Worm (Caenorhabditis elegans): ENCODE data around the gene C01G6.2.

The C01G6.2 gene

DNA sequence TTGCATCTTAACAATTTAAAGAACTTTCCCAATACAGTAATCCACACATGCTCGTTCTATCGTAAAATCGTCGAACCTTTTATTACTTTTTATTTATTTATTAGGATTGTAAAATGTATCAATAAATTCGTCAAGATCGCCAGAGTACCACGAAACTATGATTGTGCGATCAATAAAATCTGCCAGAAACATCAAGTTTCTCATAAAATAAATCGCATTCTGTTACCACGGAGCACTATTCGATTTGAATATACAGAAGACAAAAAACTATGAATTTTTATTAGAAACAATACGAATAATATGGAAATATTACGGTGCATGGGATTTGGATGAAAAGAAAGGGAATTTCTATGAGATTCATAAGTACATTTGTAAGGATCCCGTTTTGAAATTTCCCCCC is at the start of gene C01G6.2:
Gene C01G6.2, plus strand, starts transcription at position 301 of the 400 bp plus-strand sequence.
- TF ChIP-seq snpc-4 (tag; optimal IDR thresholded peaks at IDR 0.05) (no peak), C34F6.9 (tag; optimal IDR thresholded peaks at IDR 0.05) (no peak), fos-1 (tag; optimal IDR thresholded peaks at IDR 0.05) (no peak), ama-1 (optimal IDR thresholded peaks at IDR 0.05) (no peak), nhr-129 (tag; optimal IDR thresholded peaks at IDR 0.05) (no peak), mdl-1 (tag; optimal IDR thresholded peaks at IDR 0.05) (no peak), nhr-237 (tag; optimal IDR thresholded peaks at IDR 0.05) (no peak), ceh-16 (tag; optimal IDR thresholded peaks at IDR 0.05) (no peak), unc-39 (tag; optimal IDR thresholded peaks at IDR 0.05) (no peak)

DNA sequence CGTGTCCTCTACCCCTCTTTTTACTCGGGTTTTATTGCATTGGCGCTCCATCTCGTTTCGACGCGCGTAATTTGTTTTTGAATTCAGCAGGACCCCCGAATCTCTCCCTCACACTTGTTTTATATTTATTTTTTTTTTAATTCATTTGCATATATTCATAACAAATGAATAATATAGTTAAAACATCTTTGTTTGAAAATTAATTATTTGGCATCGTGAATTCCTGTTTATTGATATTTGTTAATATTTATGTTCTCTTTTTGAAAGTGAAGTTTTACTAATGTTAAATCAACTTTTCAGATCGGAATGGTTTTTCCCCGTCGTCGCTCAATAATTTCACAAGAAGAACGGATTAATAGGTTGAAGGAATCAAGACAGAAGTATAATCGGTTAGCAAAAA is 43.9 kb upstream of the C01G6.2 start, which contains the start of gene ZK1067.3:
Gene ZK1067.3, plus strand, starts transcription at position 301 of the 400 bp plus-strand sequence.
- no peak for TF ChIP-seq nhr-237 (tag; optimal IDR thresholded peaks at IDR 0.05)
- no peak for TF ChIP-seq nhr-10 (tag; optimal IDR thresholded peaks at IDR 0.05)

DNA sequence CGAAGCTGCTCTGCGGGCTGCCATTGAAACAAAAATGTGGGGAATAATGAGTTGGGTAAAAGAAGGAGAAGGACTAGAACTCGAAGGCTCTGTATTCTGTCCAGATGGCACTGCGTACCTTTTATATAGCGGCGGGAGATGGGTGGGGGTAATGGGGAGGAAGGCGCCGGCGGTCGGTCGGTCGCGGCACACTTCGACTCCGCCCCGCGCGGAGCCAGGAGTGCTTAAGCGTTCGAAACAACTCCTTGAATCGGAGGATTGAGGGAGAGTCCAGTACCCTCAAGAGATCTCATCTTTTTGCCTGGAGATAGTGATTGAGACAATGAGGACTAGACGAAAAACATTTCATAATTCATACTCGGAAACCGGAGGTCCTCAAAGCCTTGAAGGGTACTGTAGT is 39.7 kb upstream of the C01G6.2 start, which contains the start of gene abu-14:
Gene abu-14, minus strand, starts transcription at position 81 of the 400 bp plus-strand sequence.
- TF ChIP-seq ztf-1 (GFP tag; conservative IDR thresholded peaks at IDR 0.05) (no peak), nhr-25 (tag; optimal IDR thresholded peaks at IDR 0.05) (no peak), lin-11 (tag; optimal IDR thresholded peaks at IDR 0.05) (no peak), nhr-11 (tag; optimal IDR thresholded peaks at IDR 0.05) (no peak), nhr-23 (tag; optimal IDR thresholded peaks at IDR 0.05) (no peak), mdl-1 (tag; optimal IDR thresholded peaks at IDR 0.05) (no peak), skn-1 (tag; optimal IDR thresholded peaks at IDR 0.05) (no peak), lsy-2 (tag; optimal IDR thresholded peaks at IDR 0.05) (no peak), aly-2 (tag; optimal IDR thresholded peaks at IDR 0.05) (no peak), ztf-4 (tag; optimal IDR thresholded peaks at IDR 0.05) (no peak), egl-27 (tag; optimal IDR thresholded peaks at IDR 0.05) (no peak), ztf-11 (tag; optimal IDR thresholded peaks at IDR 0.05) (no peak), lin-13 (GFP tag; optimal IDR thresholded peaks at IDR 0.05) (no peak)

DNA sequence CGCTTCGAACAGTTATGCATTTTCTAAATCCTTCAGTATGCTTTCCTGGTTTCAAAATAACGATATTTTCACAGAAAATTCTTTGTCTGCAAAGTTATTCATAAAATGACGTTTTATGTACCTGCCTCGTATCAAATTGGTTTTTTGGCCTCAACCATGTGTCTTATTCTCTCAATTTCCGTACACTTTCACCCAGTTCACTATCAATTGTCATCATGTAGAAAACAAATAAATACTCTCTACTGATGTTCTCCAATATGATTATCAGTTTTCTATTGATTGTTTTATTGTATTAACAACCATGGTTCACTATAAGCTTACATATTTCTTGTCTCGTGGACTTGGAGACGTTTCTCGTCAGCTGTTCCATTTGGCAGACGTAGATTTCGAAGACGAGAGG is 35.6 kb upstream of the C01G6.2 start, which contains the start of gene gst-13:
Gene gst-13, plus strand, starts transcription at position 218 of the 400 bp plus-strand sequence.
- no peak for TF ChIP-seq ztf-11 (tag; optimal IDR thresholded peaks at IDR 0.05)
- no peak for TF ChIP-seq lin-39 (tag; optimal IDR thresholded peaks at IDR 0.05)
- peak; percentile 24 for TF ChIP-seq egl-27 (tag; optimal IDR thresholded peaks at IDR 0.05)
- TF ChIP-seq skn-1 (tag; optimal IDR thresholded peaks at IDR 0.05), result peak; percentile 97
- peak; percentile 71 for TF ChIP-seq sma-9 (GFP tag; optimal IDR thresholded peaks at IDR 0.05)
- no peak for TF ChIP-seq sma-9 (tag; optimal IDR thresholded peaks at IDR 0.05)
- peak; percentile 45 for TF ChIP-seq gmeb-1 (tag; optimal IDR thresholded peaks at IDR 0.05)
- peak; percentile 46 for TF ChIP-seq crh-2 (tag; optimal IDR thresholded peaks at IDR 0.05)
- TF ChIP-seq unc-55 (GFP tag; optimal IDR thresholded peaks at IDR 0.05), result no peak
- TF ChIP-seq mab-5 (tag; optimal IDR thresholded peaks at IDR 0.05), result no peak
- peak; percentile 93 for TF ChIP-seq fos-1 (tag; optimal IDR thresholded peaks at IDR 0.05)

DNA sequence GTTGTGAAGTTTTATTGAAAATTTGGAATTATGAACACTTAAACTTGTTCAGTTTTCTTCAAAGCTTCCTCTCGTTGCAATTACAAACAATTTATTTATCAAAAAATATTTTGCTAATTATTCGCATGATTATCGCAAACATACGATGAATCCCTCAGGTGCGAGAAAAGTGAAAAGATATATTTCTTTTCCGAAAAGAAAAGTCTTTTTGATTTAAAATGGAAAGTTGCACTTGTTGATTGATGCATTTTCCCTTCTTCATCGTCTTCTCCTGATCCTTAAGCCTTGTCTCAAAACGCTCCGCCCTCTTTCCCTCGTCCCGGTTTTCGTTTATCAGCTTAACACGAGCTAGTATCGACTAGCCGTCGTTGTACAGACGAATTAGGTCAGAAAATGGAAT is 34.4 kb upstream of the C01G6.2 start:
- TF ChIP-seq blmp-1 (tag; optimal IDR thresholded peaks at IDR 0.05; ENCODE audit: insufficient read depth) (peak; percentile 93), alr-1 (tag; optimal IDR thresholded peaks at IDR 0.05) (no peak), nhr-21 (tag; optimal IDR thresholded peaks at IDR 0.05) (peak; percentile 7)

DNA sequence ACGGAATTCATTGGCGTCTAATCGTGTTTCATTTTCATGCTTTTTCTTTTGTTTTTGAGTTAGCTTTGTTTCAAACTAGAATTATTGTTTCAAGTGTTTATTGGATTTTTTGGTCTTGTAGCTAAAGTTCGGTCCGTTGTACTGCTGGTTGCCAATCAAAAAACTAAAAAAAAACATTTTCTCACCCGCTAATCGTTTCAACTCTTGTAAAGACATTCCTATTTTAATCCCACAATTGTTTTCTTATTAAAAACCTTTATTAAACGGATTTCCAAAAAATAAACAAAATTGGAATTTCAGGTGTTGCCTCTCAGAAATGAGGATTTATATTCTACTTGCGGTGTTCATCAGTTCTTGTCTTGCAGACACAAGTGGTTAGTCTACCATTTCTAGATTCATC is 33.9 kb upstream of the C01G6.2 start, which contains the start of gene T26C5.2:
Gene T26C5.2, plus strand, starts transcription at position 301 of the 400 bp plus-strand sequence.
- TF ChIP-seq unc-62 (GFP tag; optimal IDR thresholded peaks at IDR 0.05) (no peak), fos-1 (tag; optimal IDR thresholded peaks at IDR 0.05) (no peak), mbf-1 (tag; optimal IDR thresholded peaks at IDR 0.05) (no peak), nhr-25 (tag; optimal IDR thresholded peaks at IDR 0.05) (no peak), dmd-4 (tag; optimal IDR thresholded peaks at IDR 0.05) (no peak), C34F6.9 (tag; optimal IDR thresholded peaks at IDR 0.05) (no peak), ZK546.5 (tag; optimal IDR thresholded peaks at IDR 0.05) (no peak), skn-1 (tag; optimal IDR thresholded peaks at IDR 0.05) (no peak)
